Fruit fly (Drosophila melanogaster) whole organism: ENCODE data around the gene ND-B16.6.

Source experiments
- CG8478 ChIP-seq: fragments of >200 bp; optimal IDR thresholded peaks from 2 replicates; lab custom pipeline; 2018; ENCODE audit warnings: inconsistent platforms
- Dll ChIP-seq: fragments of >200 bp; optimal IDR thresholded peaks from 2 replicates; lab custom pipeline; 2017
- EcR ChIP-seq, 2 experiments: fragments of >200 bp; optimal IDR thresholded peaks; 2 replicates each; lab custom pipeline; 2017; ENCODE audit warnings: missing biosample characterization in 2 of 2, missing genetic modification characterization in 2 of 2, missing genetic modification reagents in 2 of 2
- pan ChIP-seq: fragments of >200 bp; optimal IDR thresholded peaks from 2 replicates; lab custom pipeline; 2017
- usp ChIP-seq: fragments of >200 bp; optimal IDR thresholded peaks from 2 replicates; lab custom pipeline; 2017; ENCODE audit warnings: missing biosample characterization, missing genetic modification characterization, mixed read lengths

dm6 chrX:6303196-6303595 is 47.0 kb downstream of the ND-B16.6 start:
- TF ChIP-seq Dll (lab: Kevin White, UChicago) (no peak), EcR (GFP tag; optimal IDR thresholded peaks at IDR 0.05; lab: Kevin White, UChicago) (no peak), usp (no peak), pan (lab: Kevin White, UChicago) (no peak), CG8478 (lab: Kevin White, UChicago) (no peak)
